Fruit fly (Drosophila melanogaster) whole organism, embryonic: ENCODE results near the gene Psn.

ENCODE experiments used
- Atf3 ChIP-seq: fragments of 200-800 bp; sonication (Bioruptor generic); optimal IDR thresholded peaks from 3 replicates; lab custom pipeline; 2016; ENCODE audit warnings: missing biosample characterization, missing genetic modification characterization
- Bteb2 ChIP-seq: fragments of 200-800 bp; sonication (Bioruptor generic); optimal IDR thresholded peaks from 2 replicates; lab custom pipeline; 2016; ENCODE audit warnings: missing biosample characterization, missing genetic modification characterization
- CG10209 ChIP-seq: fragments of 200-800 bp; sonication (Bioruptor generic); optimal IDR thresholded peaks from 3 replicates; lab custom pipeline; 2017; ENCODE audit warnings: missing biosample characterization, mild to moderate bottlenecking, missing genetic modification characterization, missing genetic modification reagents
- CG10274 ChIP-seq: fragments of 200-800 bp; sonication (Bioruptor generic); optimal IDR thresholded peaks from 3 replicates; lab custom pipeline; 2017; ENCODE audit warnings: missing biosample characterization, mild to moderate bottlenecking, missing genetic modification characterization
- CG11456 ChIP-seq: fragments of 200-800 bp; sonication (Bioruptor generic); IDR thresholded peaks from 3 replicates; pipeline ENCODE4 v1.3.6; 2022; ENCODE audit warnings: missing biosample characterization, missing genetic modification characterization
- CG12236 ChIP-seq: fragments of 200-800 bp; sonication (Bioruptor generic); optimal IDR thresholded peaks from 2 replicates; lab custom pipeline; 2016; ENCODE audit warnings: missing biosample characterization, missing genetic modification characterization
- CG1602 ChIP-seq: fragments of 200-800 bp; sonication (Bioruptor generic); optimal IDR thresholded peaks from 3 replicates; lab custom pipeline; 2016; ENCODE audit warnings: missing biosample characterization, missing genetic modification characterization
- CG16815 ChIP-seq: fragments of 200-800 bp; sonication (Bioruptor generic); optimal IDR thresholded peaks from 3 replicates; lab custom pipeline; 2017; ENCODE audit warnings: missing biosample characterization, mild to moderate bottlenecking, missing genetic modification characterization
- CG17328 ChIP-seq: fragments of 200-800 bp; sonication (Bioruptor generic); IDR thresholded peaks from 2 replicates; pipeline ENCODE4 v1.3.6; 2022; ENCODE audit warnings: missing biosample characterization, missing genetic modification characterization
- CG17359 ChIP-seq: fragments of 200-800 bp; sonication (Bioruptor generic); optimal IDR thresholded peaks from 3 replicates; lab custom pipeline; 2018; ENCODE audit warnings: missing biosample characterization, mild to moderate bottlenecking, missing genetic modification characterization, moderate library complexity
- CG17361 ChIP-seq: fragments of 200-800 bp; sonication (Bioruptor generic); IDR thresholded peaks from 3 replicates; pipeline ENCODE4 v1.3.6; 2022; ENCODE audit warnings: missing biosample characterization, missing genetic modification characterization
- CG4404 ChIP-seq: fragments of 200-800 bp; sonication (Bioruptor generic); IDR thresholded peaks from 2 replicates; pipeline ENCODE4 v1.3.6; 2022; ENCODE audit warnings: missing biosample characterization, missing genetic modification characterization
- CG4617 ChIP-seq: fragments of 200-800 bp; sonication (Bioruptor generic); optimal IDR thresholded peaks from 3 replicates; lab custom pipeline; 2016; ENCODE audit warnings: missing biosample characterization, missing genetic modification characterization, borderline replicate concordance
- CG6765 ChIP-seq: fragments of 200-800 bp; sonication (Bioruptor generic); optimal IDR thresholded peaks from 3 replicates; lab custom pipeline; 2017; ENCODE audit warnings: missing biosample characterization, mild to moderate bottlenecking, missing genetic modification characterization
- CG7271 ChIP-seq: fragments of 200-800 bp; sonication (Bioruptor generic); optimal IDR thresholded peaks from 2 replicates; lab custom pipeline; 2018; ENCODE audit warnings: missing biosample characterization, mild to moderate bottlenecking, missing genetic modification characterization, moderate library complexity
- CG7987 ChIP-seq: fragments of 200-800 bp; sonication (Bioruptor generic); optimal IDR thresholded peaks from 2 replicates; lab custom pipeline; 2018; ENCODE audit warnings: missing biosample characterization, mild to moderate bottlenecking, missing genetic modification characterization, moderate library complexity
- D19B ChIP-seq: fragments of 200-800 bp; sonication (Bioruptor generic); optimal IDR thresholded peaks from 2 replicates; lab custom pipeline; 2017; ENCODE audit warnings: missing biosample characterization, mild to moderate bottlenecking, missing genetic modification characterization
- Dbx ChIP-seq: fragments of 200-800 bp; sonication (Bioruptor generic); IDR thresholded peaks from 3 replicates; pipeline ENCODE4 v1.3.6; 2022; ENCODE audit warnings: missing biosample characterization, missing genetic modification characterization
- Dll ChIP-seq: fragments of 200-800 bp; sonication (Bioruptor generic); IDR thresholded peaks from 4 replicates; pipeline ENCODE4 v1.3.6; 2022; ENCODE audit warnings: missing biosample characterization, missing genetic modification characterization; ENCODE audit not compliant: partially characterized antibody
- Doc2 ChIP-seq: fragments of 200-800 bp; sonication (Bioruptor generic); IDR thresholded peaks from 2 replicates; pipeline ENCODE4 v1.3.6; 2022; ENCODE audit warnings: missing biosample characterization, missing genetic modification characterization
- Elba2 ChIP-seq: fragments of 200-800 bp; sonication (Bioruptor generic); optimal IDR thresholded peaks from 3 replicates; lab custom pipeline; 2016; ENCODE audit warnings: missing biosample characterization, missing genetic modification characterization
- H15 ChIP-seq: fragments of 200-800 bp; sonication (Bioruptor generic); IDR thresholded peaks from 3 replicates; pipeline ENCODE4 v1.3.6; 2022; ENCODE audit warnings: missing biosample characterization, missing genetic modification characterization
- Hmx ChIP-seq: fragments of 200-800 bp; sonication (Bioruptor generic); optimal IDR thresholded peaks from 2 replicates; lab custom pipeline; 2016; ENCODE audit warnings: missing biosample characterization, missing genetic modification characterization
- Hsf ChIP-seq: fragments of 200-800 bp; sonication (Bioruptor generic); optimal IDR thresholded peaks from 3 replicates; lab custom pipeline; 2016; ENCODE audit warnings: missing biosample characterization, missing genetic modification characterization
- Lhr ChIP-seq: fragments of 200-800 bp; sonication (Bioruptor generic); optimal IDR thresholded peaks from 3 replicates; lab custom pipeline; 2017; ENCODE audit warnings: mild to moderate bottlenecking, missing biosample characterization, missing genetic modification reagents, missing genetic modification characterization
- NC2β ChIP-seq: fragments of 200-800 bp; sonication (Bioruptor generic); optimal IDR thresholded peaks from 2 replicates; lab custom pipeline; 2016; ENCODE audit warnings: missing biosample characterization, missing genetic modification characterization
- Nf-YC ChIP-seq: fragments of 200-800 bp; optimal IDR thresholded peaks from 3 replicates; lab custom pipeline; 2019; ENCODE audit warnings: missing biosample characterization, mild to moderate bottlenecking, missing genetic modification characterization, moderate library complexity
- Usf ChIP-seq: fragments of 200-800 bp; sonication (Bioruptor generic); optimal IDR thresholded peaks from 2 replicates; lab custom pipeline; 2017; ENCODE audit warnings: missing genotype, missing biosample characterization, missing genetic modification characterization
- chn ChIP-seq: fragments of 200-800 bp; sonication (Bioruptor generic); optimal IDR thresholded peaks from 2 replicates; lab custom pipeline; 2016; ENCODE audit warnings: missing biosample characterization, missing genetic modification characterization
- dati ChIP-seq: fragments of 200-800 bp; sonication (Bioruptor generic); IDR thresholded peaks from 2 replicates; pipeline ENCODE4 v1.3.6; 2022; ENCODE audit warnings: missing biosample characterization, missing genetic modification characterization
- en ChIP-seq: fragments of 200-800 bp; sonication (Bioruptor generic); optimal IDR thresholded peaks from 2 replicates; lab custom pipeline; 2016; ENCODE audit warnings: missing biosample characterization, missing genetic modification characterization
- fd96Cb ChIP-seq: fragments of 200-800 bp; sonication (Bioruptor generic); optimal IDR thresholded peaks from 2 replicates; lab custom pipeline; 2018; ENCODE audit warnings: missing biosample characterization, mild to moderate bottlenecking, missing genetic modification characterization, moderate library complexity
- fu2 ChIP-seq: fragments of 200-800 bp; sonication (Bioruptor generic); optimal IDR thresholded peaks from 2 replicates; lab custom pipeline; 2016; ENCODE audit warnings: missing biosample characterization, missing genetic modification characterization
- grau ChIP-seq: fragments of 200-800 bp; optimal IDR thresholded peaks from 3 replicates; lab custom pipeline; 2019; ENCODE audit warnings: missing biosample characterization, mild to moderate bottlenecking, missing genetic modification characterization, moderate library complexity
- grn ChIP-seq: fragments of 200-800 bp; sonication (Bioruptor generic); optimal IDR thresholded peaks from 3 replicates; lab custom pipeline; 2017; ENCODE audit warnings: missing biosample characterization, missing genetic modification characterization
- gsb ChIP-seq: fragments of 200-800 bp; sonication (Bioruptor generic); IDR thresholded peaks from 2 replicates; pipeline ENCODE4 v1.3.6; 2022; ENCODE audit warnings: missing biosample characterization, missing genetic modification characterization
- gt ChIP-seq: fragments of 200-800 bp; sonication (Bioruptor generic); IDR thresholded peaks from 2 replicates; pipeline ENCODE4 v1.3.6; 2022; ENCODE audit warnings: missing biosample characterization, missing genetic modification characterization
- hb ChIP-seq: fragments of 200-800 bp; sonication (Bioruptor generic); IDR thresholded peaks from 3 replicates; pipeline ENCODE4 v1.3.6; 2022; ENCODE audit warnings: missing biosample characterization, missing genetic modification characterization; ENCODE audit not compliant: partially characterized antibody
- jumu ChIP-seq: fragments of 200-800 bp; sonication (Bioruptor generic); optimal IDR thresholded peaks from 3 replicates; lab custom pipeline; 2016; ENCODE audit warnings: missing biosample characterization, missing genetic modification characterization
- lola ChIP-seq, 3 experiments: fragments of >200 bp in 2 of 3; fragments of 200-800 bp in 1 of 3; sonication (Bioruptor generic) in 1 of 3; optimal IDR thresholded peaks; 2 replicates each; lab custom pipeline; 2017 to 2019; ENCODE audit warnings: missing biosample characterization in 3 of 3, missing genetic modification characterization in 3 of 3, mild to moderate bottlenecking in 1 of 3, moderate library complexity in 1 of 3
- oc ChIP-seq: fragments of 200-800 bp; sonication (Bioruptor generic); optimal IDR thresholded peaks from 2 replicates; lab custom pipeline; 2018; ENCODE audit warnings: missing biosample characterization, mild to moderate bottlenecking, missing genetic modification characterization, moderate library complexity
- pita ChIP-seq: fragments of 200-800 bp; sonication (Bioruptor generic); optimal IDR thresholded peaks from 2 replicates; lab custom pipeline; 2017; ENCODE audit warnings: missing biosample characterization, mild to moderate bottlenecking, missing genetic modification characterization
- salm ChIP-seq: fragments of 200-800 bp; sonication (Bioruptor generic); optimal IDR thresholded peaks from 2 replicates; lab custom pipeline; 2018; ENCODE audit warnings: missing biosample characterization, mild to moderate bottlenecking, missing genetic modification characterization
- sna ChIP-seq: fragments of 200-800 bp; sonication (Bioruptor generic); IDR thresholded peaks from 2 replicates; pipeline ENCODE4 v1.3.6; 2022; ENCODE audit warnings: missing biosample characterization, missing genetic modification characterization; ENCODE audit not compliant: partially characterized antibody
- tap ChIP-seq: fragments of 200-800 bp; optimal IDR thresholded peaks from 3 replicates; lab custom pipeline; 2019; ENCODE audit warnings: missing biosample characterization, mild to moderate bottlenecking, missing genetic modification characterization, moderate library complexity
- trh ChIP-seq: fragments of 200-800 bp; sonication (Bioruptor generic); optimal IDR thresholded peaks from 2 replicates; lab custom pipeline; 2016; ENCODE audit warnings: missing biosample characterization, missing genetic modification characterization
- ttk ChIP-seq: fragments of 200-800 bp; sonication (Bioruptor generic); IDR thresholded peaks from 2 replicates; pipeline ENCODE4 v2.1.2; 2022; ENCODE audit warnings: missing biosample characterization, missing genetic modification characterization
- unpg ChIP-seq: fragments of 200-800 bp; sonication (Bioruptor generic); optimal IDR thresholded peaks from 3 replicates; lab custom pipeline; 2018; ENCODE audit warnings: missing biosample characterization, mild to moderate bottlenecking, missing genetic modification characterization, moderate library complexity
- usp ChIP-seq: fragments of >200 bp; optimal IDR thresholded peaks from 2 replicates; lab custom pipeline; 2017; ENCODE audit warnings: missing biosample characterization, missing genetic modification characterization
- zf30C ChIP-seq: fragments of 200-800 bp; sonication (Bioruptor generic); optimal IDR thresholded peaks from 3 replicates; lab custom pipeline; 2018; ENCODE audit warnings: missing biosample characterization, mild to moderate bottlenecking, missing genetic modification characterization

Psn gene

dm6 chr3L:20399550-20400109, 32.6 kb upstream of the Psn start (continued):
- TF ChIP-seq Doc2 (GFP tag; lab: Robert Waterston, UW) (no peak), CG17361 (peak; percentile 96), CG16815 (GFP tag; lab: Kevin White, UChicago) (peak; percentile 77), Elba2 (GFP tag; lab: Kevin White, UChicago) (peak; percentile 27), D19B (GFP tag; lab: Kevin White, UChicago) (peak; percentile 68), Hsf (GFP tag; lab: Kevin White, UChicago) (peak; percentile 87), CG10209 (peak; percentile 87), CG7987 (GFP tag; lab: Kevin White, UChicago) (peak; percentile 69), tap (peak; percentile 92), Lhr (peak; percentile 40), Hmx (peak; percentile 54), Nf-YC (peak; percentile 82), oc (tag; lab: Kevin White, UChicago) (peak; percentile 85), CG7271 (tag; lab: Kevin White, UChicago) (no peak), Usf (GFP tag; lab: Kevin White, UChicago) (peak; percentile 70), trh (GFP tag; lab: Kevin White, UChicago) (peak; percentile 73), grn (GFP tag; lab: Kevin White, UChicago) (no peak), CG17359 (tag; lab: Kevin White, UChicago) (peak; percentile 93), sna (GFP tag; lab: Robert Waterston, UW) (no peak), CG6765 (GFP tag; lab: Kevin White, UChicago) (peak; percentile 85), CG1602 (GFP tag; lab: Kevin White, UChicago) (peak; percentile 81), CG10274 (GFP tag; lab: Kevin White, UChicago) (peak; percentile 49), Atf3 (peak; percentile 69), hb (no peak), Dll (GFP tag; lab: Robert Waterston, UW) (no peak), grau (tag; lab: Kevin White, UChicago) (peak; percentile 92), zf30C (GFP tag; lab: Kevin White, UChicago) (no peak), fu2 (GFP tag; lab: Kevin White, UChicago) (peak; percentile 71), Bteb2 (peak; percentile 82), dati (no peak; the same call in 1 of the 2 replicates), salm (peak; percentile 73), Dbx (GFP tag; lab: Robert Waterston, UW) (peak; percentile 90), usp (GFP tag; lab: Kevin White, UChicago) (no peak), CG11456 (GFP tag; lab: Robert Waterston, UW) (peak; percentile 83; the same call in 2 of the 3 replicates), unpg (GFP tag; lab: Kevin White, UChicago) (peak; percentile 88), CG12236 (GFP tag; lab: Kevin White, UChicago) (peak; percentile 15), NC2β (GFP tag; lab: Kevin White, UChicago) (peak; percentile 73), CG17328 (GFP tag; lab: Robert Waterston, UW) (peak; percentile 58), fd96Cb (peak; percentile 84), chn (GFP tag; lab: Kevin White, UChicago) (peak; percentile 78), en (GFP tag; lab: Kevin White, UChicago) (peak; percentile 57), jumu (GFP tag; lab: Kevin White, UChicago) (peak; percentile 52), gt (GFP tag; lab: Robert Waterston, UW) (peak; percentile 53; the same call in 1 of the 2 replicates), gsb (peak; percentile 87), lola (GFP tag; optimal IDR thresholded peaks at IDR 0.05; lab: Kevin White, UChicago) (peak in 1 of 3 experiments; percentile 81), pita (no peak), ttk (GFP tag; lab: Robert Waterston, UW) (peak; percentile 66), CG4617 (peak; percentile 63), CG4404 (GFP tag; lab: Robert Waterston, UW) (peak; percentile 67), H15 (GFP tag; lab: Robert Waterston, UW) (peak; percentile 77)
